Fruit fly (Drosophila melanogaster) Kc167 (cell line): Measurements from ENCODE around the gene CG11454.

Experiments
- Myc ChIP-seq: fragments of >200 bp; optimal IDR thresholded peaks from 2 replicates; lab custom pipeline; 2017; ENCODE audit warnings: missing external identifiers
- Sin3A ChIP-seq: fragments of >200 bp; optimal IDR thresholded peaks from 2 replicates; lab custom pipeline; 2018; ENCODE audit warnings: missing external identifiers
- h ChIP-seq: fragments of >200 bp; optimal IDR thresholded peaks from 3 replicates; lab custom pipeline; 2018; ENCODE audit warnings: missing external identifiers
- psq ChIP-seq: fragments of >200 bp; optimal IDR thresholded peaks from 2 replicates; lab custom pipeline; 2017; ENCODE audit warnings: missing external identifiers
- ttk ChIP-seq: sonication (Bioruptor generic); optimal IDR thresholded peaks from 2 replicates; lab custom pipeline; 2017; ENCODE audit warnings: missing external identifiers

DNA sequence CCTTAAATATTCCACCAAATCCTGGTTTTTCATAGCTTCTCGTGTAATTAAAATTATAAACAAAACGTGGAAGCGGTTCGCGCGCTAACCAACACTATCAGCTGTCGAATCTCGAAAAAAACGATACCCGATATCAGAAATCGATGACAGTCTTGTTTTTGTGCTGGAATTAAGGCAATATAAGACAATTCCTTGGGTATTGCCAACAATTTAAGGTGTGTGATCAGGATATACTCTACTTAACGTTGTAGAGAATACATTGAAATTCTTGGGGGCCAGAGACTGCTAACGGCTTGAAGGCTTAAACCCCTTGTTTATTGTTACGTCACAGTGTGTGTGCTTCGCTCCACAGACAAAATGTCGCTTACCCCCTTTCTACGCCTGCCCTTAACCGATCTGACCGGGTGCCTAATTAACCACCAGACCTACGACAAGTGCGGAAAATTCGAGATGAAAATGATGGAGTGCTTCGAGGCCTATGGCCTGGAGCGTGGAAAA, 12.1 kb downstream of the CG11454 start, which contains the start of gene Pus10:
- no peak for TF ChIP-seq Myc (lab: Kevin White, UChicago)
- TF ChIP-seq psq, result no peak
- no peak for TF ChIP-seq h (lab: Kevin White, UChicago)
- TF ChIP-seq Sin3A (lab: Kevin White, UChicago), result no peak
- TF ChIP-seq ttk (lab: Kevin White, UChicago), result no peak
